Fruit fly (Drosophila melanogaster) whole organism: ENCODE data around the gene Cpr65Ec.

Source experiments
- EcR ChIP-seq, 2 experiments: fragments of >200 bp; optimal IDR thresholded peaks; 2 replicates each; lab custom pipeline; 2017; ENCODE audit warnings: missing biosample characterization in 2 of 2, missing genetic modification characterization in 2 of 2, missing genetic modification reagents in 2 of 2
- pan ChIP-seq: fragments of >200 bp; optimal IDR thresholded peaks from 2 replicates; lab custom pipeline; 2017
- psq ChIP-seq: fragments of >200 bp; optimal IDR thresholded peaks from 2 replicates; lab custom pipeline; 2017

dm6 chr3L:7113010-7113409, 20.0 kb downstream of the Cpr65Ec start:
- no peak for TF ChIP-seq pan
- TF ChIP-seq psq: no peak
- peak in 1 of 2 experiments; percentile 4 for TF ChIP-seq EcR (GFP tag; optimal IDR thresholded peaks at IDR 0.05; lab: Kevin White, UChicago)
